Fruit fly (Drosophila melanogaster): Measurements from ENCODE around the gene Ran.
A peak's percentile ranks its signal among the peaks of the same experiment; 100 is the strongest.

Ran gene

DNA sequence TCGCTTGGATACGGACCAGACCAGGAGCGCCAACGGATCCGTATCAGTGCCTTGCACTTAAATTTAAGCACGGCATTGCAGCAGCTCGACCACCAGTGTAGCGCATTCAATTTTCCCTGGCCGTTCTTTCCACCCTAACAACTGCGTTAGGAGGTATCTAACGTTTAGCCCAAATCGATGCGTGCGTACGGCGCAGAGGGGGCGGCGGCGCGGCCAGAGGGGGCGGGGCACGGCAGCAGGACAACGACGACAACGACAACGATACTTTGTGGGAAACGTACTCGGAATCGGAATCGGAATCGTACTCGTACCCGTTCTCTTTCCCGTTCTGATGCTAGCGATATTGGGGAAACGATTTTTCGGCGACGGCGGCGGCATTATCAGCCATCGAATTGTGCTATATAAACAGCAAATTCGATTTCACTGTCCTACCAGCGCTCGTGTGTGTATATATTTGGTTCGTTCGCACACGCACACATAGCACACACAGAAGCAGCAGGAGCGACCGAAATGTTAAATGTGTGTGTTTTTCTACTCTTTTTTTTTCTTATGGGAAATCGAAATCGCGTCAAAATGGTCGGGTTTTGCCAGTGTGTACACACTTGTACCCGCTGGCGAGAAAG, 24.3 kb downstream of the Ran start, which contains the start of gene CG11122:
Gene CG11122 (minus strand): TSS at position 601 of the 623 bp plus-strand sequence.
- TF ChIP-seq CG15601 (tag; optimal IDR thresholded peaks at IDR 0.05) (no peak), Adf1 (GFP tag; IDR thresholded peaks at IDR 0.05) (peak; percentile 10; the same call in 1 of the 2 replicates), TFAM (GFP tag; optimal IDR thresholded peaks at IDR 0.05) (no peak), Sry-δ (GFP tag; optimal IDR thresholded peaks at IDR 0.05) (no peak), CG4617 (GFP tag; optimal IDR thresholded peaks at IDR 0.05; ENCODE audit: borderline replicate concordance) (no peak), CG9876 (GFP tag; optimal IDR thresholded peaks at IDR 0.05) (no peak), bbx (GFP tag; IDR thresholded peaks at IDR 0.05; ENCODE audit: partially characterized antibody) (peak; percentile 25), dmrt99B (tag; optimal IDR thresholded peaks at IDR 0.05) (no peak), scrt (GFP tag; optimal IDR thresholded peaks at IDR 0.05) (no peak), Xrp1 (GFP tag; IDR thresholded peaks at IDR 0.05) (no peak), nom (GFP tag; optimal IDR thresholded peaks at IDR 0.05) (peak; percentile 50), ftz-f1 (GFP tag; optimal IDR thresholded peaks at IDR 0.05) (no peak), CG6813 (GFP tag; optimal IDR thresholded peaks at IDR 0.05) (no peak), Sin3A (optimal IDR thresholded peaks at IDR 0.05) (no peak), schlank (tag; optimal IDR thresholded peaks at IDR 0.05) (no peak), CG1792 (GFP tag; optimal IDR thresholded peaks at IDR 0.05) (no peak), CG16779 (GFP tag; IDR thresholded peaks at IDR 0.05) (no peak), onecut (GFP tag; IDR thresholded peaks at IDR 0.05) (peak; percentile 87), Meics (GFP tag; optimal IDR thresholded peaks at IDR 0.05) (no peak), CG16863 (GFP tag; optimal IDR thresholded peaks at IDR 0.05) (no peak), MBD-R2 (GFP tag; IDR thresholded peaks at IDR 0.05) (0 out of 2 replicates have a peak, but pooled peaks have one; percentile 26), mirr (GFP tag; optimal IDR thresholded peaks at IDR 0.05) (no peak), esg (GFP tag; conservative IDR thresholded peaks at IDR 0.05) (no peak), Elba2 (GFP tag; optimal IDR thresholded peaks at IDR 0.05) (peak; percentile 84), CG10321 (GFP tag; IDR thresholded peaks at IDR 0.05) (peak; percentile 39; the same call in 1 of the 2 replicates), cg (GFP tag; optimal IDR thresholded peaks at IDR 0.05) (peak; percentile 66), Sry-β (GFP tag; optimal IDR thresholded peaks at IDR 0.05) (no peak), Deaf1 (tag; optimal IDR thresholded peaks at IDR 0.05) (peak; percentile 64), Camta (GFP tag; optimal IDR thresholded peaks at IDR 0.05) (no peak), Dref (GFP tag; IDR thresholded peaks at IDR 0.05) (peak; percentile 69), nerfin-2 (GFP tag; IDR thresholded peaks at IDR 0.05; ENCODE audit: partially characterized antibody) (no peak), gt (GFP tag; IDR thresholded peaks at IDR 0.05) (no peak), crol (GFP tag; IDR thresholded peaks at IDR 0.05) (peak; percentile 91), HmgZ (tag; optimal IDR thresholded peaks at IDR 0.05) (no peak), sc (optimal IDR thresholded peaks at IDR 0.05) (no peak), sc (GFP tag; optimal IDR thresholded peaks at IDR 0.05) (no peak), Bgb (GFP tag; IDR thresholded peaks at IDR 0.05; ENCODE audit: partially characterized antibody) (peak; percentile 74), CG11560 (tag; IDR thresholded peaks at IDR 0.05) (no peak), MESR4 (GFP tag; optimal IDR thresholded peaks at IDR 0.05) (peak; percentile 49), phol (tag; optimal IDR thresholded peaks at IDR 0.05) (peak; percentile 58)

DNA sequence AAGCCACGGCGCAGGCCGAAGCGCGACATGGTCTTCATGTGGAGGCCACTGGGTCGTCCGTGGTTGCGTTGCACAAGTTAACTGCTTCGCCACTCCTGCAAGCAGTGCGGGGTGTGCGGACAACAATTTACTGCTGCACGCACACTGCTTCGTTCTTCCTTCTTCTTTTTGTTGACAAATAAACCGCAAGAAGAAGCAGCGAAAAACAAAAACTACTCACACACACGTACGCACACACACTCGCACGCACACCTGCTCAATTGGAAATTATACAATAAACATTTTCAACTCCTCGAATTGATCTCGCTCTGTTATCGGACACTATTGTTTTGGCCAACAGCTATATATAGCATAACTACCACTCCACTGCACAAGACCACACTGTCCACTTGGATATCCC, 25.0 kb downstream of the Ran start:
- TF ChIP-seq Scr (GFP tag; IDR thresholded peaks at IDR 0.05; ENCODE audit: partially characterized antibody), result no peak
- TF ChIP-seq usp (GFP tag; optimal IDR thresholded peaks at IDR 0.05), result no peak
- TF ChIP-seq chinmo (GFP tag; IDR thresholded peaks at IDR 0.05; ENCODE audit: partially characterized antibody), result 0 out of 4 replicates have a peak, but pooled peaks have one; percentile 6
- no peak for TF ChIP-seq scrt (GFP tag; optimal IDR thresholded peaks at IDR 0.05)
- no peak for TF ChIP-seq grau (tag; optimal IDR thresholded peaks at IDR 0.05)
- TF ChIP-seq CG15269 (tag; optimal IDR thresholded peaks at IDR 0.05), result no peak
- no peak for TF ChIP-seq Rfx (GFP tag; IDR thresholded peaks at IDR 0.05)
- no peak for TF ChIP-seq pan (optimal IDR thresholded peaks at IDR 0.05)
- TF ChIP-seq pan (GFP tag; optimal IDR thresholded peaks at IDR 0.05 in 1 of 2, IDR thresholded peaks at IDR 0.05 in 1 of 2), result no peak
- TF ChIP-seq insv (GFP tag; optimal IDR thresholded peaks at IDR 0.05), result peak in 1 of 2 experiments; percentile 76
- peak; percentile 60 for TF ChIP-seq cg (GFP tag; optimal IDR thresholded peaks at IDR 0.05)
- no peak for TF ChIP-seq twi (tag; optimal IDR thresholded peaks at IDR 0.05)
- TF ChIP-seq CG3281 (GFP tag; optimal IDR thresholded peaks at IDR 0.05), result no peak
- peak in 1 of 2 experiments; percentile 9 for TF ChIP-seq Dfd (GFP tag; optimal IDR thresholded peaks at IDR 0.05)
- TF ChIP-seq CG16779 (GFP tag; IDR thresholded peaks at IDR 0.05), result no peak
- no peak for TF ChIP-seq MESR4 (GFP tag; optimal IDR thresholded peaks at IDR 0.05)

Measured in whole organism, embryonic.